Worm (Caenorhabditis elegans): ENCODE data around the gene gcy-4.
A peak's percentile ranks its signal among the peaks of the same experiment; 100 is the strongest.

Gene gcy-4

DNA sequence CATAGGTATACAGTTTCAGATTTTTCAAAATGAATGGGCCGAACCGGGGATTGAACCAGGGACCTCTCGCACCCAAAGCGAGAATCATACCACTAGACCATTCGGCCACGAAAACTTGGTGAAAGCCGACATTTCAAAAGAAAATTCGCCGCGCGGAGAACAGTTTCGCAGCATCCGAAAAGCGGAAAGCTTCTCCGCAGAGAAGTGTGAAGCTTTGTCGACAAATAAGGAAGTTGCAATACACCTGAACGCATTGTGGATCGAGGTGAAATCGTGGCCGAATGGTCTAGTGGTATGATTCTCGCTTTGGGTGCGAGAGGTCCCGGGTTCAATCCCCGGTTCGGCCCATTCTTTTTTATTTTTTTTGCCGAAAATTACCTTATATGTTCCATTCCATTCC, 3.9 kb downstream of the gcy-4 start:
- TF ChIP-seq ztf-28 (GFP tag; IDR thresholded peaks at IDR 0.05) (0 out of 2 replicates have a peak, but pooled peaks have one; percentile 16), tbp1 (GFP tag; optimal IDR thresholded peaks at IDR 0.05) (peak; percentile 85), dox-1 (GFP tag; IDR thresholded peaks at IDR 0.05) (0 out of 2 replicates have a peak, but pooled peaks have one; percentile 52), ztf-26 (tag; optimal IDR thresholded peaks at IDR 0.05) (peak; percentile 21), D2030.7 (GFP tag; IDR thresholded peaks at IDR 0.05) (peak; percentile 57; the same call in 1 of the 2 replicates), B0261.1 (tag; optimal IDR thresholded peaks at IDR 0.05) (peak; percentile 61), rpc-1 (optimal IDR thresholded peaks at IDR 0.05) (peak; percentile 52), rpc-1 (tag; optimal IDR thresholded peaks at IDR 0.05) (peak; percentile 74), pbrm-1 (GFP tag; IDR thresholded peaks at IDR 0.05) (peak; percentile 51; the same call in 1 of the 2 replicates), madf-6 (GFP tag; IDR thresholded peaks at IDR 0.05) (peak; percentile 31; the same call in 1 of the 2 replicates), lin-26 (GFP tag; IDR thresholded peaks at IDR 0.05) (peak; percentile 69; the same call in 1 of the 2 replicates), hmg-1.2 (GFP tag; IDR thresholded peaks at IDR 0.05) (peak; percentile 47), die-1 (tag; optimal IDR thresholded peaks at IDR 0.05) (peak; percentile 19)

DNA sequence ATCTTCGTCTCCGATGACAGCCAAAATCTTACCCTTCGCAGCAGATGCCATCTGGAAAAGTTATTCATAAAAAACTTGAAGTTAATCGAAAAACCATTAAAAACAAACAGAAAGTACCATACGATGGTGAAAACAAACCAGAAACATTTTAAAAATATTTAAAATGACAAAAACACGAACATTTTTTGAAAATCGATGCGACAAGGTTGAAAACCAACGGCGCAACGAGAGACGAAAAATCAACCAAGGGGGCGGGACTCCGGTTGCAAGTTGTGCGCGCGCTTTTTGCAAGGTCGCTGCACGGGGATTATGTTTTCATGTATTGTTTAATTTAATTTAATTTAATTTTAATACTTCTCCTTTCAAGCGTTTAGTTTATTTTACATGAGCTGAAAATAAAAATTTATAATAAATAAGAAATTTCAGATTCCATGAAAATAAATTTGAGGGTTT, 4.9 kb downstream of the gcy-4 start, which contains the start of gene vha-9:
Gene vha-9, minus strand, starts transcription at position 51 of the 453 bp plus-strand sequence.
- TF ChIP-seq K12H6.12 (tag; optimal IDR thresholded peaks at IDR 0.05), result no peak
- TF ChIP-seq T07F8.4 (tag; optimal IDR thresholded peaks at IDR 0.05), result no peak
- TF ChIP-seq lin-54 (GFP tag; optimal IDR thresholded peaks at IDR 0.05), result peak; percentile 63
- no peak for TF ChIP-seq F39B2.1 (GFP tag; IDR thresholded peaks at IDR 0.05)
- no peak for TF ChIP-seq aptf-3 (GFP tag; IDR thresholded peaks at IDR 0.05)
- peak; percentile 27 for TF ChIP-seq madf-10 (tag; optimal IDR thresholded peaks at IDR 0.05)
- peak; percentile 44 for TF ChIP-seq lin-40 (tag; optimal IDR thresholded peaks at IDR 0.05)
- TF ChIP-seq rec-8 (tag; optimal IDR thresholded peaks at IDR 0.05), result no peak
- TF ChIP-seq bed-2 (GFP tag; IDR thresholded peaks at IDR 0.05), result no peak
- TF ChIP-seq lir-1 (GFP tag; conservative IDR thresholded peaks at IDR 0.05), result no peak
- no peak for TF ChIP-seq ztf-18 (tag; optimal IDR thresholded peaks at IDR 0.05)
- peak; percentile 64 for TF ChIP-seq madf-6 (GFP tag; IDR thresholded peaks at IDR 0.05)
- no peak for TF ChIP-seq hlh-12 (tag; optimal IDR thresholded peaks at IDR 0.05)
- no peak for TF ChIP-seq ztf-22 (GFP tag; optimal IDR thresholded peaks at IDR 0.05)
- TF ChIP-seq snpc-4 (GFP tag; optimal IDR thresholded peaks at IDR 0.05), result no peak
- TF ChIP-seq snpc-4 (tag; optimal IDR thresholded peaks at IDR 0.05), result peak in 1 of 4 experiments; percentile 37
- no peak for TF ChIP-seq B0019.2 (GFP tag; conservative IDR thresholded peaks at IDR 0.05)
- peak; percentile 46; the same call in 1 of the 2 replicates for TF ChIP-seq nfyb-1 (GFP tag; IDR thresholded peaks at IDR 0.05)
- peak; percentile 40; the same call in 1 of the 2 replicates for TF ChIP-seq pbrm-1 (GFP tag; IDR thresholded peaks at IDR 0.05)
- no peak for TF ChIP-seq atf-7 (tag; optimal IDR thresholded peaks at IDR 0.05)
- TF ChIP-seq ceh-58 (GFP tag; IDR thresholded peaks at IDR 0.05), result no peak
- TF ChIP-seq xnd-1 (tag; optimal IDR thresholded peaks at IDR 0.05), result no peak
- no peak for TF ChIP-seq cebp-2 (GFP tag; IDR thresholded peaks at IDR 0.05)
- no peak for TF ChIP-seq hlh-26 (GFP tag; conservative IDR thresholded peaks at IDR 0.05)
- no peak for TF ChIP-seq die-1 (tag; optimal IDR thresholded peaks at IDR 0.05)
- TF ChIP-seq F57A8.1 (GFP tag; optimal IDR thresholded peaks at IDR 0.05), result no peak
- no peak for TF ChIP-seq ceh-91 (GFP tag; IDR thresholded peaks at IDR 0.05)
- no peak for TF ChIP-seq ztf-6 (GFP tag; IDR thresholded peaks at IDR 0.05)
- TF ChIP-seq ccch-3 (GFP tag; optimal IDR thresholded peaks at IDR 0.05), result no peak
- no peak for TF ChIP-seq nfya-2 (GFP tag; IDR thresholded peaks at IDR 0.05)
- no peak for TF ChIP-seq gei-17 (GFP tag; optimal IDR thresholded peaks at IDR 0.05)
- TF ChIP-seq somi-1 (GFP tag; optimal IDR thresholded peaks at IDR 0.05), result no peak
- peak; percentile 19 for TF ChIP-seq tlf-1 (GFP tag; optimal IDR thresholded peaks at IDR 0.05)
- TF ChIP-seq attf-5 (GFP tag; optimal IDR thresholded peaks at IDR 0.05), result peak; percentile 45
- TF ChIP-seq B0261.1 (tag; optimal IDR thresholded peaks at IDR 0.05), result peak; percentile 26
- TF ChIP-seq C17E4.6 (GFP tag; IDR thresholded peaks at IDR 0.05), result no peak
- no peak for TF ChIP-seq bed-1 (GFP tag; IDR thresholded peaks at IDR 0.05)
- no peak for TF ChIP-seq Y67H2A.10 (GFP tag; conservative IDR thresholded peaks at IDR 0.05)
- TF ChIP-seq mel-28 (tag; optimal IDR thresholded peaks at IDR 0.05; ENCODE audit: borderline replicate concordance), result no peak
